Worm (Caenorhabditis elegans) whole organism, early embryonic: Measurements from ENCODE around the gene K08D12.8.

Experiments used
- B0310.2 ChIP-seq: sonication (generic microtip); optimal IDR thresholded peaks from 2 replicates; lab custom pipeline; 2016; ENCODE audit warnings: mild to moderate bottlenecking, missing genetic modification characterization, missing compliant biosample characterization
- ama-1 ChIP-seq: fragments of 150-350 bp; optimal IDR thresholded peaks from 2 replicates; lab custom pipeline; 2014
- ceh-13 ChIP-seq: fragments of 200-800 bp; sonication (Bioruptor generic); optimal IDR thresholded peaks from 2 replicates; lab custom pipeline; 2018; ENCODE audit warnings: mild to moderate bottlenecking, missing genetic modification characterization, missing compliant biosample characterization
- flt-1 ChIP-seq: fragments of 200-800 bp; sonication (Bioruptor generic); IDR thresholded peaks from 2 replicates; pipeline ENCODE4 v1.3.6; 2022; ENCODE audit warnings: missing genetic modification characterization, missing compliant biosample characterization
- tra-4 ChIP-seq: sonication (generic microtip); optimal IDR thresholded peaks from 2 replicates; lab custom pipeline; 2017; ENCODE audit warnings: missing genetic modification characterization, missing compliant biosample characterization

- peak; percentile 43; the same call in 1 of the 2 replicates for TF ChIP-seq flt-1 (GFP tag; lab: Robert Waterston, UW)
- no peak for TF ChIP-seq B0310.2 (tag; lab: Kevin White, UChicago)
- no peak for TF ChIP-seq tra-4 (tag; lab: Kevin White, UChicago)
- TF ChIP-seq ceh-13 (GFP tag; lab: Kevin White, UChicago), result no peak
- TF ChIP-seq ama-1, result no peak
Measured at ce11 chrIV:1721610-1722009, 4.4 kb upstream of the K08D12.8 start.
